Worm (Caenorhabditis elegans): ENCODE data around the gene C50E10.2.

The C50E10.2 gene

DNA sequence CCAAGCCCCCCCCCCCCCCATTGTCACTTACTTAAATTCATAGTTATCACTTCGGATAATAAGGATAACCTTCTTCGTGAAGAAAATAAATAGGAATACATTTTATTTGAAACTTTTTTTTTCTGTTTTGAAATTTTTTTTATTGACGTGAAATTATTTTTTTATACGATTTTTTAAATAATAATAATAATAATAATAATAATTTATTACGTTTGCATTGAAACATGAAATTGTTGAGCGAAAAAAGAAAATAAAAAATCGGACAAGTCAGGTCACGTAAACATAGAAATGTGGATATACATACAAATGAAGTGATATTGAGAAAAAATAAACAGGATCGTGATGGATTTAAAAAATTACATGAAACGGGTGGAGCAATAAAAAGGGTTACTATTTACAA, at the start of gene C50E10.2:
Gene C50E10.2, minus strand, starts transcription at position 101 of the 400 bp plus-strand sequence.
- TF ChIP-seq hlh-26 (GFP tag; conservative IDR thresholded peaks at IDR 0.05) (no peak), cebp-1 (GFP tag; IDR thresholded peaks at IDR 0.05) (no peak), cebp-1 (tag; optimal IDR thresholded peaks at IDR 0.05) (no peak), hmg-20 (GFP tag; IDR thresholded peaks at IDR 0.05) (no peak), hmg-1.2 (GFP tag; IDR thresholded peaks at IDR 0.05) (no peak), hsf-1 (GFP tag; IDR thresholded peaks at IDR 0.05) (no peak)

DNA sequence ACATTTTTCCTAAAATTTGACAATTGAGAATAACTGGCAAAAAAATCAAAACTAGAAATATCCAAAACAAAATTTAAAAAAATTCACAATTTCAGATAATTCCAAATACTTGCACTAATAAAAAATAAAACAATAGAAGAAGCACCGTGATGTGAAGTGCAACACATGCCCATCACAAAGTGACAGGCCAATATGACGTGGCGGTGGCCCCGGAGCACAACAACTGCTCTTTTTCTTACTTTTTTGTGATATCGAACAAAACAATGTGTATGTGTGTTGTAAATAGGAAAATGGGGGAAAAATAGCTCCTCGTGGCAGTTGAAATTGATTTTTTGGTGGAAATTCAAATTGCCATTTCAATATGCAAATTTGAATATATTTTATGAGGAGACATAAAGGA, 44.3 kb upstream of the C50E10.2 start:
- TF ChIP-seq lag-1 (GFP tag; IDR thresholded peaks at IDR 0.05) (no peak), nfyb-1 (GFP tag; IDR thresholded peaks at IDR 0.05) (no peak), attf-5 (GFP tag; optimal IDR thresholded peaks at IDR 0.05) (peak; percentile 7), hsf-1 (GFP tag; IDR thresholded peaks at IDR 0.05) (no peak), cebp-1 (GFP tag; IDR thresholded peaks at IDR 0.05) (no peak), cebp-1 (tag; optimal IDR thresholded peaks at IDR 0.05) (peak; percentile 23), attf-3 (GFP tag; conservative IDR thresholded peaks at IDR 0.05) (no peak), hlh-26 (GFP tag; conservative IDR thresholded peaks at IDR 0.05) (no peak), snpc-4 (GFP tag; optimal IDR thresholded peaks at IDR 0.05) (no peak), snpc-4 (tag; optimal IDR thresholded peaks at IDR 0.05) (peak in 1 of 4 experiments; percentile 50), lir-1 (GFP tag; conservative IDR thresholded peaks at IDR 0.05) (0 out of 2 replicates have a peak, but pooled peaks have one; percentile 46), F49E8.2 (tag; optimal IDR thresholded peaks at IDR 0.05; ENCODE audit: insufficient read depth) (no peak), K11D2.4 (GFP tag; IDR thresholded peaks at IDR 0.05) (no peak), dox-1 (GFP tag; IDR thresholded peaks at IDR 0.05) (peak; percentile 45; the same call in 1 of the 2 replicates), nfya-2 (GFP tag; IDR thresholded peaks at IDR 0.05) (no peak), madf-8 (GFP tag; conservative IDR thresholded peaks at IDR 0.05) (no peak), snpc-1.1 (tag; optimal IDR thresholded peaks at IDR 0.05; ENCODE audit: insufficient read depth) (no peak), F57A8.1 (GFP tag; optimal IDR thresholded peaks at IDR 0.05) (no peak), ztf-22 (GFP tag; optimal IDR thresholded peaks at IDR 0.05) (peak; percentile 8), unc-62 (GFP tag; optimal IDR thresholded peaks at IDR 0.05) (peak; percentile 91), nhr-80 (tag; optimal IDR thresholded peaks at IDR 0.05) (peak; percentile 88), let-607 (tag; optimal IDR thresholded peaks at IDR 0.05) (peak; percentile 88 to 95)

DNA sequence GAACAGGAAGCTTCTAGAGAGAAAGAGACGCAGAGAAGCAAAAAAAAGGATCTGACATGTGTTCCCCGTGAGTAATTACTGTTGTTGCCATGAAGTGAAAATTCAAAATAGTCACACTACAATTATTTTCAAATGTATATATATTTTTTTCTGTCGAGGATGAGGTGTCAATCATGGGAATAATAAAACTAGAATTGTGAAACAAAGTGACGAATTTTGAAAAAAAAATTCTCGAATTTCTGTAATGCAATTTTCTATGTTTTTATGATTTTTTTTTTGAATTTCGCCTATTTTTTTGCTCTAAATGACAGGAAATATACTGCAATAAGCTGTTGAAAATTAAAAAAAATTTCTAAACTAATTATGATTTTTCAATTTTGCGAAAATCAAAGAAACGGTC, 43.6 kb upstream of the C50E10.2 start:
- TF ChIP-seq akir-1 (GFP tag; optimal IDR thresholded peaks at IDR 0.05) = no peak
- peak; percentile 92 for TF ChIP-seq unc-62 (GFP tag; optimal IDR thresholded peaks at IDR 0.05)

DNA sequence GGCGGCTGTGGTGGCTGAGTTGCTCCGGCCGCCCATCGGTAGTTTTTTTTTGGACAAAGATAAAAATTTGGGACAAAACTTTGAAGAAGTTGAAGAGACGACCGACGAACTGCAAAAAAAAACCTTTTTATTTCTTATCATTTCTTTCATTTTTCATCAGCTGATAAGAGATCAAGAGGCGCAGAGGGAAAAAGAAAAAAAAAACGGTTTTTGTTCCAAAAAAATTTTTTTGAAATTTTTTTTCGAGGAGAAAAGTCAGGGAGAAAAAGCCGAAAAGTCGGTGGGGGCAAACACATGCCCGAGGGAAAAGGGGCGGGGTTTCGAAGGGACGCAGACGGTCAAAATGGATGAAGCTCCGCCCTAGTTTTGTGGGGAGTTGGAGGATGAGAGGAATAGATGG, 42.6 kb upstream of the C50E10.2 start, which contains the start of gene ras-1:
Gene ras-1, minus strand, starts transcription at position 129 of the 400 bp plus-strand sequence.
- TF ChIP-seq ceh-40 (GFP tag; IDR thresholded peaks at IDR 0.05) = no peak
- peak; percentile 24; the same call in 1 of the 2 replicates for TF ChIP-seq hmg-1.2 (GFP tag; IDR thresholded peaks at IDR 0.05)
- no peak for TF ChIP-seq madf-3 (GFP tag; IDR thresholded peaks at IDR 0.05)
- TF ChIP-seq ets-4 (GFP tag; optimal IDR thresholded peaks at IDR 0.05) = no peak
- no peak for TF ChIP-seq F33H1.4 (GFP tag; IDR thresholded peaks at IDR 0.05)
- TF ChIP-seq zfh-2 (GFP tag; conservative IDR thresholded peaks at IDR 0.05) = peak; percentile 70
- TF ChIP-seq lin-54 (GFP tag; optimal IDR thresholded peaks at IDR 0.05) = no peak
- peak; percentile 27 for TF ChIP-seq lin-40 (tag; optimal IDR thresholded peaks at IDR 0.05)
- no peak for TF ChIP-seq ama-1 (optimal IDR thresholded peaks at IDR 0.05)
- no peak for TF ChIP-seq ama-1 (GFP tag; optimal IDR thresholded peaks at IDR 0.05)
- TF ChIP-seq lir-1 (GFP tag; conservative IDR thresholded peaks at IDR 0.05) = no peak
- no peak for TF ChIP-seq rpc-1 (optimal IDR thresholded peaks at IDR 0.05)
- TF ChIP-seq rpc-1 (tag; optimal IDR thresholded peaks at IDR 0.05) = no peak
- TF ChIP-seq madf-6 (GFP tag; IDR thresholded peaks at IDR 0.05) = no peak
- no peak for TF ChIP-seq K12H6.12 (tag; optimal IDR thresholded peaks at IDR 0.05)
- no peak for TF ChIP-seq bed-2 (GFP tag; IDR thresholded peaks at IDR 0.05)
- TF ChIP-seq let-607 (tag; optimal IDR thresholded peaks at IDR 0.05) = peak in 1 of 2 experiments; percentile 39
- TF ChIP-seq snpc-1.1 (tag; optimal IDR thresholded peaks at IDR 0.05; ENCODE audit: insufficient read depth) = no peak
- TF ChIP-seq K11D2.4 (GFP tag; IDR thresholded peaks at IDR 0.05) = peak; percentile 74
- TF ChIP-seq F10E7.11 (tag; optimal IDR thresholded peaks at IDR 0.05) = no peak
- TF ChIP-seq ceh-100 (GFP tag; IDR thresholded peaks at IDR 0.05) = no peak
- no peak for TF ChIP-seq xnd-1 (tag; optimal IDR thresholded peaks at IDR 0.05)
- no peak for TF ChIP-seq rcor-1 (GFP tag; IDR thresholded peaks at IDR 0.05)
- TF ChIP-seq F49E8.2 (tag; optimal IDR thresholded peaks at IDR 0.05; ENCODE audit: insufficient read depth) = no peak
- TF ChIP-seq T07F8.4 (tag; optimal IDR thresholded peaks at IDR 0.05) = no peak

Measured in whole organism, young adult.